Fruit fly (Drosophila melanogaster) whole organism, embryonic: Measurements from ENCODE around the gene CG6511.

ENCODE experiments used
- Blimp-1 ChIP-seq: fragments of 200-800 bp; sonication (Bioruptor generic); optimal IDR thresholded peaks from 3 replicates; lab custom pipeline; 2018; ENCODE audit warnings: missing biosample characterization, missing genetic modification characterization, mild to moderate bottlenecking, moderate library complexity, missing genetic modification reagents
- CG10147 ChIP-seq: fragments of 200-800 bp; sonication (Bioruptor generic); optimal IDR thresholded peaks from 2 replicates; lab custom pipeline; 2019; ENCODE audit warnings: missing biosample characterization, mild to moderate bottlenecking, missing genetic modification characterization, moderate library complexity
- CG11247 ChIP-seq: fragments of 200-800 bp; sonication (Bioruptor generic); IDR thresholded peaks from 2 replicates; pipeline ENCODE4 v1.3.6; 2022; ENCODE audit warnings: missing biosample characterization, missing genetic modification characterization
- CG12769 ChIP-seq: fragments of 200-800 bp; sonication (Bioruptor generic); optimal IDR thresholded peaks from 2 replicates; lab custom pipeline; 2019; ENCODE audit warnings: missing biosample characterization, mild to moderate bottlenecking, missing genetic modification characterization, moderate library complexity
- CG13775 ChIP-seq: fragments of 200-800 bp; sonication (Bioruptor generic); optimal IDR thresholded peaks from 3 replicates; lab custom pipeline; 2017; ENCODE audit warnings: missing biosample characterization, mild to moderate bottlenecking, missing genetic modification characterization
- CG14667 ChIP-seq: fragments of 200-800 bp; sonication (Bioruptor generic); IDR thresholded peaks from 2 replicates; pipeline ENCODE4 v1.3.6; 2022; ENCODE audit warnings: missing biosample characterization, missing genetic modification characterization
- CG14710 ChIP-seq: fragments of 200-800 bp; sonication (Bioruptor generic); optimal IDR thresholded peaks from 3 replicates; lab custom pipeline; 2019; ENCODE audit warnings: missing biosample characterization, mild to moderate bottlenecking, missing genetic modification characterization, moderate library complexity
- CG1647 ChIP-seq: fragments of 200-800 bp; sonication (Bioruptor generic); optimal IDR thresholded peaks from 3 replicates; lab custom pipeline; 2016; ENCODE audit warnings: missing biosample characterization, missing genetic modification characterization
- CG17361 ChIP-seq: fragments of 200-800 bp; sonication (Bioruptor generic); IDR thresholded peaks from 3 replicates; pipeline ENCODE4 v1.3.6; 2022; ENCODE audit warnings: missing biosample characterization, missing genetic modification characterization
- CG18476 ChIP-seq: fragments of 200-800 bp; sonication (Bioruptor generic); optimal IDR thresholded peaks from 2 replicates; lab custom pipeline; 2016; ENCODE audit warnings: missing biosample characterization, mild to moderate bottlenecking, missing genetic modification characterization
- CG2199 ChIP-seq: fragments of 200-800 bp; sonication (Bioruptor generic); IDR thresholded peaks from 3 replicates; pipeline ENCODE4 v1.3.6; 2022; ENCODE audit warnings: missing biosample characterization, missing genetic modification characterization
- CG2678 ChIP-seq: fragments of 200-800 bp; sonication (Bioruptor generic); optimal IDR thresholded peaks from 3 replicates; lab custom pipeline; 2019; ENCODE audit warnings: missing biosample characterization, mild to moderate bottlenecking, missing genetic modification characterization, moderate library complexity
- CG3065 ChIP-seq: fragments of 200-800 bp; sonication (Bioruptor generic); optimal IDR thresholded peaks from 2 replicates; lab custom pipeline; 2016; ENCODE audit warnings: missing biosample characterization, missing genetic modification characterization
- CG32532 ChIP-seq: fragments of 200-800 bp; sonication (Bioruptor generic); IDR thresholded peaks from 2 replicates; pipeline ENCODE4 v1.3.6; 2022; ENCODE audit warnings: missing biosample characterization, missing genetic modification characterization
- CG33557 ChIP-seq: fragments of 200-800 bp; sonication (Bioruptor generic); optimal IDR thresholded peaks from 2 replicates; lab custom pipeline; 2019; ENCODE audit warnings: missing biosample characterization, mild to moderate bottlenecking, missing genetic modification characterization, moderate library complexity
- CG34224 ChIP-seq: fragments of 200-800 bp; sonication (Bioruptor generic); IDR thresholded peaks from 3 replicates; pipeline ENCODE4 v1.3.6; 2022; ENCODE audit warnings: missing biosample characterization, missing genetic modification characterization; ENCODE audit not compliant: partially characterized antibody
- CG3726 ChIP-seq: fragments of 200-800 bp; sonication (Bioruptor generic); IDR thresholded peaks from 3 replicates; pipeline ENCODE4, ENCODE4 v1.3.6; 2022; ENCODE audit warnings: missing biosample characterization, missing genetic modification characterization
- CG4282 ChIP-seq: fragments of 200-800 bp; sonication (Bioruptor generic); optimal IDR thresholded peaks from 2 replicates; lab custom pipeline; 2016; ENCODE audit warnings: missing biosample characterization, missing genetic modification characterization
- CG6175 ChIP-seq: fragments of 200-800 bp; sonication (Bioruptor generic); IDR thresholded peaks from 3 replicates; pipeline ENCODE4 v1.3.6; 2022; ENCODE audit warnings: missing biosample characterization, missing genetic modification characterization
- CG6683 ChIP-seq: fragments of 200-800 bp; sonication (Bioruptor generic); optimal IDR thresholded peaks from 2 replicates; lab custom pipeline; 2017; ENCODE audit warnings: missing biosample characterization, mild to moderate bottlenecking, missing genetic modification characterization, missing genetic modification reagents
- CG7786 ChIP-seq: fragments of 200-800 bp; sonication (Bioruptor generic); optimal IDR thresholded peaks from 2 replicates; lab custom pipeline; 2016; ENCODE audit warnings: missing biosample characterization, missing genetic modification characterization
- CG8281 ChIP-seq: fragments of 200-800 bp; sonication (Bioruptor generic); optimal IDR thresholded peaks from 2 replicates; lab custom pipeline; 2018; ENCODE audit warnings: missing biosample characterization, mild to moderate bottlenecking, missing genetic modification characterization, moderate library complexity
- CG8359 ChIP-seq: fragments of 200-800 bp; sonication (Bioruptor generic); optimal IDR thresholded peaks from 2 replicates; lab custom pipeline; 2017; ENCODE audit warnings: missing biosample characterization, mild to moderate bottlenecking, missing genetic modification characterization, borderline replicate concordance
- CG8924 ChIP-seq: fragments of 200-800 bp; optimal IDR thresholded peaks from 3 replicates; lab custom pipeline; 2019; ENCODE audit warnings: missing biosample characterization, mild to moderate bottlenecking, missing genetic modification characterization, moderate library complexity
- CG9932 ChIP-seq: fragments of 200-800 bp; sonication (Bioruptor generic); IDR thresholded peaks from 2 replicates; pipeline ENCODE4 v1.3.6; 2022; ENCODE audit warnings: missing biosample characterization, missing genetic modification characterization
- Dll ChIP-seq: fragments of 200-800 bp; sonication (Bioruptor generic); IDR thresholded peaks from 4 replicates; pipeline ENCODE4 v1.3.6; 2022; ENCODE audit warnings: missing biosample characterization, missing genetic modification characterization; ENCODE audit not compliant: partially characterized antibody
- Ets65A ChIP-seq: fragments of 200-800 bp; sonication (Bioruptor generic); peaks from one replicate; lab custom pipeline; 2016; ENCODE audit warnings: missing biosample characterization, missing genetic modification characterization
- Fer2 ChIP-seq: fragments of 200-800 bp; sonication (Bioruptor generic); optimal IDR thresholded peaks from 2 replicates; lab custom pipeline; 2018; ENCODE audit warnings: missing biosample characterization, mild to moderate bottlenecking, missing genetic modification characterization, moderate library complexity
- GATAe ChIP-seq: fragments of 200-800 bp; sonication (Bioruptor generic); conservative IDR thresholded peaks from 2 replicates; pipeline ENCODE4 v1.3.6; 2022; ENCODE audit warnings: missing biosample characterization, missing genetic modification characterization
- HLH3B ChIP-seq: fragments of 200-800 bp; sonication (Bioruptor generic); IDR thresholded peaks from 2 replicates; pipeline ENCODE4 v1.3.6; 2022; ENCODE audit warnings: missing biosample characterization, missing genetic modification characterization
- Hmr ChIP-seq: fragments of 200-800 bp; sonication (Bioruptor generic); optimal IDR thresholded peaks from 3 replicates; lab custom pipeline; 2017; ENCODE audit warnings: mild to moderate bottlenecking, missing biosample characterization, missing genetic modification reagents, missing genetic modification characterization
- Hr39 ChIP-seq: fragments of >200 bp; optimal IDR thresholded peaks from 2 replicates; lab custom pipeline; 2017
- Med ChIP-seq: fragments of 200-800 bp; sonication (Bioruptor generic); peaks from one replicate; lab custom pipeline; 2016; ENCODE audit warnings: missing biosample characterization, missing genetic modification characterization, mild to moderate bottlenecking, inconsistent platforms, moderate library complexity
- NFAT ChIP-seq: fragments of 200-800 bp; sonication (Bioruptor generic); IDR thresholded peaks from 2 replicates; pipeline ENCODE4 v1.3.6; 2022; ENCODE audit warnings: missing biosample characterization, missing genetic modification characterization
- Optix ChIP-seq: fragments of 200-800 bp; sonication (Bioruptor generic); IDR thresholded peaks from 3 replicates; pipeline ENCODE4 v1.3.6; 2022; ENCODE audit warnings: missing biosample characterization, missing genetic modification characterization
- Side ChIP-seq: fragments of 200-800 bp; sonication (Bioruptor generic); optimal IDR thresholded peaks from 2 replicates; lab custom pipeline; 2016; ENCODE audit warnings: missing biosample characterization, missing genetic modification characterization
- Taf1 ChIP-seq: fragments of 200-800 bp; sonication (Bioruptor generic); IDR thresholded peaks from 2 replicates; pipeline ENCODE4 v1.3.6; 2022; ENCODE audit warnings: missing biosample characterization, missing genetic modification characterization
- Xrp1 ChIP-seq: fragments of 200-800 bp; sonication (Bioruptor generic); IDR thresholded peaks from 2 replicates; pipeline ENCODE4 v1.3.6; 2022; ENCODE audit warnings: missing biosample characterization, missing genetic modification characterization
- abd-A ChIP-seq: fragments of 200-800 bp; sonication (Bioruptor generic); optimal IDR thresholded peaks from 3 replicates; lab custom pipeline; 2019; ENCODE audit warnings: missing biosample characterization, mild to moderate bottlenecking, missing genetic modification characterization, moderate library complexity
- btn ChIP-seq: fragments of 200-800 bp; sonication (Bioruptor generic); optimal IDR thresholded peaks from 2 replicates; lab custom pipeline; 2016; ENCODE audit warnings: missing biosample characterization, missing genetic modification characterization
- danr ChIP-seq: fragments of 200-800 bp; sonication (Bioruptor generic); IDR thresholded peaks from 2 replicates; pipeline ENCODE4 v1.3.6; 2022; ENCODE audit warnings: missing biosample characterization, missing genetic modification characterization
- ewg ChIP-seq: fragments of 200-800 bp; sonication (Bioruptor generic); optimal IDR thresholded peaks from 3 replicates; lab custom pipeline; 2017; ENCODE audit warnings: mild to moderate bottlenecking, missing biosample characterization, missing genetic modification reagents, missing genetic modification characterization
- grau ChIP-seq: fragments of 200-800 bp; optimal IDR thresholded peaks from 3 replicates; lab custom pipeline; 2019; ENCODE audit warnings: missing biosample characterization, mild to moderate bottlenecking, missing genetic modification characterization, moderate library complexity
- h ChIP-seq: fragments of >200 bp; optimal IDR thresholded peaks from 2 replicates; lab custom pipeline; 2017
- otp ChIP-seq: fragments of 200-800 bp; sonication (Bioruptor generic); IDR thresholded peaks from 3 replicates; pipeline ENCODE4, ENCODE4 v1.3.6; 2022; ENCODE audit warnings: missing biosample characterization, missing genetic modification characterization
- peb ChIP-seq: fragments of 200-800 bp; sonication (Bioruptor generic); IDR thresholded peaks from 2 replicates; pipeline ENCODE4 v1.3.6; 2022; ENCODE audit warnings: missing biosample characterization, missing genetic modification characterization
- pfk ChIP-seq: fragments of 200-800 bp; sonication (Bioruptor generic); optimal IDR thresholded peaks from 2 replicates; lab custom pipeline; 2018; ENCODE audit warnings: missing biosample characterization, mild to moderate bottlenecking, missing genetic modification characterization, moderate library complexity
- shn ChIP-seq: fragments of 200-800 bp; sonication (Bioruptor generic); optimal IDR thresholded peaks from 3 replicates; lab custom pipeline; 2016; ENCODE audit warnings: missing biosample characterization, missing genetic modification characterization
- slou ChIP-seq: fragments of 200-800 bp; sonication (Bioruptor generic); optimal IDR thresholded peaks from 3 replicates; lab custom pipeline; 2016; ENCODE audit warnings: missing biosample characterization, missing genetic modification characterization
- tna ChIP-seq: fragments of 200-800 bp; sonication (Bioruptor generic); IDR thresholded peaks from 2 replicates; pipeline ENCODE4 v1.3.6; 2022; ENCODE audit warnings: missing biosample characterization, missing genetic modification characterization; ENCODE audit not compliant: partially characterized antibody
- yki ChIP-seq: fragments of >200 bp; optimal IDR thresholded peaks from 3 replicates; lab custom pipeline; 2018
- zf30C ChIP-seq: fragments of 200-800 bp; sonication (Bioruptor generic); optimal IDR thresholded peaks from 3 replicates; lab custom pipeline; 2018; ENCODE audit warnings: missing biosample characterization, mild to moderate bottlenecking, missing genetic modification characterization

CG6511 gene

dm6 chr3L:8675029-8675544 is 46.0 kb upstream of the CG6511 start:
- peak; percentile 36; the same call in 1 of the 3 replicates for TF ChIP-seq CG6175 (GFP tag; lab: Robert Waterston, UW)
- no peak for TF ChIP-seq CG11247 (GFP tag; lab: Robert Waterston, UW)
- TF ChIP-seq Ets65A = no peak
- TF ChIP-seq tna = no peak
- no peak for TF ChIP-seq GATAe (GFP tag; lab: Robert Waterston, UW)
- TF ChIP-seq CG4282 (GFP tag; lab: Kevin White, UChicago) = no peak
- no peak for TF ChIP-seq CG6683 (GFP tag; lab: Kevin White, UChicago)
- no peak for TF ChIP-seq grau (tag; lab: Kevin White, UChicago)
- TF ChIP-seq peb = no peak
- no peak for TF ChIP-seq abd-A (tag; lab: Kevin White, UChicago)
- no peak for TF ChIP-seq CG3065
- TF ChIP-seq CG14667 (GFP tag; lab: Robert Waterston, UW) = no peak
- peak; percentile 54 for TF ChIP-seq CG9932
- TF ChIP-seq HLH3B (GFP tag; lab: Robert Waterston, UW) = no peak
- TF ChIP-seq Blimp-1 (GFP tag; lab: Kevin White, UChicago) = no peak
- peak; percentile 5 for TF ChIP-seq CG7786 (GFP tag; lab: Kevin White, UChicago)
- no peak for TF ChIP-seq CG14710 (tag; lab: Kevin White, UChicago)
- TF ChIP-seq pfk = no peak
- peak; percentile 25 for TF ChIP-seq CG10147 (GFP tag; lab: Kevin White, UChicago)
- no peak for TF ChIP-seq CG18476 (GFP tag; lab: Kevin White, UChicago)
- TF ChIP-seq CG8281 (tag; lab: Kevin White, UChicago) = no peak
- TF ChIP-seq CG12769 (tag; lab: Kevin White, UChicago) = peak; percentile 99
- TF ChIP-seq shn (GFP tag; lab: Kevin White, UChicago) = peak; percentile 12
- no peak for TF ChIP-seq Xrp1 (GFP tag; lab: Robert Waterston, UW)
- no peak for TF ChIP-seq Hr39 (lab: Kevin White, UChicago)
- TF ChIP-seq CG33557 (GFP tag; lab: Kevin White, UChicago) = no peak
- TF ChIP-seq yki = no peak
- TF ChIP-seq Hmr = no peak
- TF ChIP-seq CG13775 (GFP tag; lab: Kevin White, UChicago) = no peak
- TF ChIP-seq CG3726 = no peak
- no peak for TF ChIP-seq slou (GFP tag; lab: Kevin White, UChicago)
- no peak for TF ChIP-seq CG2678
- TF ChIP-seq CG8359 = no peak
- TF ChIP-seq zf30C (GFP tag; lab: Kevin White, UChicago) = no peak
- TF ChIP-seq h (lab: Kevin White, UChicago) = no peak
- 0 out of 2 replicates have a peak, but pooled peaks have one; percentile 7 for TF ChIP-seq CG32532 (GFP tag; lab: Robert Waterston, UW)
- no peak for TF ChIP-seq CG34224 (GFP tag; lab: Robert Waterston, UW)
- no peak; the same call in 1 of the 2 replicates for TF ChIP-seq NFAT (GFP tag; lab: Robert Waterston, UW)
- no peak for TF ChIP-seq Side
- TF ChIP-seq Taf1 (GFP tag; lab: Robert Waterston, UW) = no peak
- no peak for TF ChIP-seq CG8924
- TF ChIP-seq Optix (GFP tag; lab: Robert Waterston, UW) = no peak
- TF ChIP-seq danr = no peak
- TF ChIP-seq Fer2 (tag; lab: Kevin White, UChicago) = no peak
- TF ChIP-seq Med = peak; percentile 83
- TF ChIP-seq CG17361 (GFP tag; lab: Robert Waterston, UW) = no peak
- TF ChIP-seq CG2199 (GFP tag; lab: Robert Waterston, UW) = no peak
- no peak for TF ChIP-seq CG1647
- TF ChIP-seq btn = no peak
- no peak for TF ChIP-seq Dll
- TF ChIP-seq otp (GFP tag; lab: Robert Waterston, UW) = no peak
- no peak for TF ChIP-seq ewg (GFP tag; lab: Kevin White, UChicago)
